Worm (Caenorhabditis elegans): ENCODE data around the gene dbn-1.

ce11 chrIII:13710666-13711065 is 51.2 kb downstream of the dbn-1 start:
- TF ChIP-seq Y53F4B.3 (GFP tag; IDR thresholded peaks at IDR 0.05) (no peak), ceh-91 (GFP tag; IDR thresholded peaks at IDR 0.05) (no peak), dpl-1 (GFP tag; optimal IDR thresholded peaks at IDR 0.05) (no peak), F49E8.2 (tag; optimal IDR thresholded peaks at IDR 0.05; ENCODE audit: insufficient read depth) (no peak), lin-40 (tag; optimal IDR thresholded peaks at IDR 0.05) (no peak), hrde-1 (tag; optimal IDR thresholded peaks at IDR 0.05; ENCODE audit: borderline replicate concordance) (no peak)

All from whole organism, young adult.